Worm (Caenorhabditis elegans) whole organism, L1 larva: ENCODE measurements around the gene C53C7.3.

ENCODE experiments used
- ceh-82 ChIP-seq, 3 experiments: fragments of 150-350 bp in 1 of 3; sonication (generic microtip) in 2 of 3; optimal IDR thresholded peaks; 2 replicates each; lab custom pipeline; 2014 to 2017; ENCODE audit warnings: missing biosample characterization in 3 of 3, missing genetic modification characterization in 3 of 3
- ceh-88 ChIP-seq: fragments of 200-800 bp; sonication (Bioruptor generic); IDR thresholded peaks from 2 replicates; pipeline ENCODE4 v1.3.6; 2022; ENCODE audit warnings: missing genetic modification characterization, missing compliant biosample characterization
- ces-1 ChIP-seq: fragments of 150-350 bp; optimal IDR thresholded peaks from 2 replicates; lab custom pipeline; 2014; ENCODE audit warnings: missing biosample characterization, missing genetic modification reagents, missing genetic modification characterization
- efl-1 ChIP-seq, 4 experiments: fragments of 150-350 bp; optimal IDR thresholded peaks in 3 of 4; peaks in 1 of 4; 1 replicate in 1 of 4; 2 replicates in 3 of 4; lab custom pipeline; 2014; ENCODE audit warnings: missing biosample characterization in 2 of 4, missing genetic modification characterization in 2 of 4, missing genetic modification reagents in 2 of 4
- fkh-10 ChIP-seq: sonication (generic microtip); optimal IDR thresholded peaks from 2 replicates; lab custom pipeline; 2017; ENCODE audit warnings: missing biosample characterization, missing genetic modification reagents, missing genetic modification characterization
- lin-35 ChIP-seq, 2 experiments: fragments of 150-350 bp; optimal IDR thresholded peaks; 2 replicates each; lab custom pipeline; 2014; ENCODE audit warnings: missing biosample characterization in 2 of 2, missing genetic modification characterization in 2 of 2, missing genetic modification reagents in 2 of 2
- lsy-2 ChIP-seq, 2 experiments: fragments of 150-350 bp; optimal IDR thresholded peaks; 2 replicates each; lab custom pipeline; 2014; ENCODE audit warnings: missing biosample characterization in 2 of 2, missing genetic modification characterization in 2 of 2
- nhr-237 ChIP-seq: fragments of 150-350 bp; optimal IDR thresholded peaks from 2 replicates; lab custom pipeline; 2014; ENCODE audit warnings: missing biosample characterization, missing genetic modification characterization
- nhr-76 ChIP-seq: sonication (generic microtip); optimal IDR thresholded peaks from 2 replicates; lab custom pipeline; 2017; ENCODE audit warnings: missing biosample characterization, missing genetic modification characterization
- sox-4 ChIP-seq: sonication (generic microtip); optimal IDR thresholded peaks from 2 replicates; lab custom pipeline; 2016; ENCODE audit warnings: missing genetic modification characterization, missing compliant biosample characterization
- unc-62 ChIP-seq: fragments of 150-350 bp; optimal IDR thresholded peaks from 2 replicates; lab custom pipeline; 2014; ENCODE audit warnings: missing biosample characterization, missing genetic modification reagents, missing genetic modification characterization
- zag-1 ChIP-seq: fragments of 150-350 bp; optimal IDR thresholded peaks from 2 replicates; lab custom pipeline; 2014; ENCODE audit warnings: missing biosample characterization, missing genetic modification characterization
- ztf-4 ChIP-seq: fragments of 150-350 bp; optimal IDR thresholded peaks from 2 replicates; lab custom pipeline; 2014; ENCODE audit warnings: missing biosample characterization, missing genetic modification characterization

- TF ChIP-seq unc-62 (no peak), fkh-10 (GFP tag; lab: Kevin White, UChicago) (no peak), nhr-76 (no peak), efl-1 (optimal IDR thresholded peaks at IDR 0.05; lab: Kevin White, UChicago) (no peak), efl-1 (GFP tag; optimal IDR thresholded peaks at IDR 0.05 in 1 of 2; lab: Kevin White, UChicago) (no peak), ceh-82 (tag; optimal IDR thresholded peaks at IDR 0.05; lab: Kevin White, UChicago) (no peak), zag-1 (no peak), ztf-4 (no peak), lsy-2 (tag; optimal IDR thresholded peaks at IDR 0.05; lab: Kevin White, UChicago) (no peak), ceh-88 (GFP tag; lab: Robert Waterston, UW) (no peak), nhr-237 (no peak), lin-35 (GFP tag; optimal IDR thresholded peaks at IDR 0.05; lab: Kevin White, UChicago) (no peak), ces-1 (GFP tag; lab: Kevin White, UChicago) (no peak), sox-4 (tag; lab: Kevin White, UChicago) (no peak)
Observed at ce11 chrX:13091199-13091598, 42.8 kb downstream of the C53C7.3 start.
